Worm (Caenorhabditis elegans) whole organism, young adult: ENCODE data around the gene esyt-2.
A peak's percentile ranks its signal among the peaks of the same experiment; 100 is the strongest.

Experiments used
- B0019.2 ChIP-seq: fragments of 200-800 bp; sonication (Bioruptor generic); conservative IDR thresholded peaks from 2 replicates; pipeline ENCODE4 v1.3.6; 2022; ENCODE audit warnings: missing genetic modification reagents, missing genetic modification characterization, missing compliant biosample characterization
- B0336.3 ChIP-seq: fragments of 200-800 bp; sonication (Bioruptor generic); IDR thresholded peaks from 2 replicates; pipeline ENCODE4 v1.3.6; 2022; ENCODE audit warnings: missing genetic modification characterization, missing compliant biosample characterization
- ama-1 ChIP-seq, 3 experiments: fragments of 150-350 bp in 1 of 3; sonication (generic microtip) in 2 of 3; optimal IDR thresholded peaks; 2 replicates each; lab custom pipeline; 2014 to 2018; ENCODE audit warnings: missing biosample characterization in 2 of 3, missing genetic modification characterization in 2 of 3, missing genetic modification reagents in 2 of 3
- ets-4 ChIP-seq: fragments of 200-800 bp; sonication (Bioruptor generic); optimal IDR thresholded peaks from 2 replicates; lab custom pipeline; 2018; ENCODE audit warnings: mild to moderate bottlenecking, missing genetic modification characterization, missing compliant biosample characterization
- lin-26 ChIP-seq: fragments of 200-800 bp; sonication (Bioruptor generic); IDR thresholded peaks from 2 replicates; pipeline ENCODE4 v1.3.6; 2022; ENCODE audit warnings: missing genetic modification reagents, missing genetic modification characterization, missing compliant biosample characterization
- lin-54 ChIP-seq: fragments of 200-800 bp; sonication (Bioruptor generic); optimal IDR thresholded peaks from 2 replicates; lab custom pipeline; 2018; ENCODE audit warnings: mild to moderate bottlenecking, missing genetic modification characterization, missing compliant biosample characterization
- madf-8 ChIP-seq: fragments of 200-800 bp; sonication (Bioruptor generic); conservative IDR thresholded peaks from 2 replicates; pipeline ENCODE4 v1.3.6; 2022; ENCODE audit warnings: missing genetic modification reagents, missing genetic modification characterization, missing compliant biosample characterization
- mxl-1 ChIP-seq: sonication (generic microtip); optimal IDR thresholded peaks from 2 replicates; lab custom pipeline; 2016; ENCODE audit warnings: missing genetic modification characterization, missing compliant biosample characterization
- pha-4 ChIP-seq: fragments of 150-350 bp; sonication (generic microtip); optimal IDR thresholded peaks from 2 replicates; lab custom pipeline; 2014; ENCODE audit warnings: missing biosample characterization, missing genetic modification reagents, missing genetic modification characterization
- sea-2 ChIP-seq: fragments of 200-800 bp; sonication (Bioruptor generic); IDR thresholded peaks from 2 replicates; pipeline ENCODE4 v1.3.6; 2022; ENCODE audit warnings: missing genetic modification characterization, missing compliant biosample characterization
- snpc-1.1 ChIP-seq: sonication (generic microtip); optimal IDR thresholded peaks from 2 replicates; lab custom pipeline; 2017; ENCODE audit warnings: missing genetic modification characterization, mild to moderate bottlenecking, missing compliant biosample characterization, antibody characterized with exemption, moderate library complexity, missing genotype, missing genetic modification reagents; ENCODE audit not compliant: insufficient read depth
- ztf-18 ChIP-seq: sonication (generic microtip); optimal IDR thresholded peaks from 2 replicates; lab custom pipeline; 2016; ENCODE audit warnings: missing genotype, mild to moderate bottlenecking, missing genetic modification characterization, missing compliant biosample characterization

DNA sequence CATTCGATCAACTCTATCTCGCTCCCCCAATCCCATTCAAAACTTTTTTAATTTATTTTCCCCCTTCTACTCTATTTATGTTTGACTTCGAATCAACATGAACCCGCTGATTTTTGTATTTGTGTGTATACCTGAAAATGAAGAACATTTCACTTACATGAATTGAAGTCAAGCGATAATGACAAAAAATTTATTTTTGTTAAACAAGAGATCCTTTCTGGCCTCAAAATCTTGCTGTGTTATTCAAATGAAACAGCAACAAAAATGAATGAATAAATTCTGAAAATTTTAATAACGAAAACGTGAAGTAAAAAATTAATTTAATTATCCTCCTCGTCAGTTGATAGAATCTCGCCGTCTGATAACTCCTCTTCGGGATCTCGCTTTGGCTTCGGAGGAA is 28.3 kb downstream of the esyt-2 start:
- TF ChIP-seq mxl-1 (tag; lab: Kevin White, UChicago) (no peak), snpc-1.1 (tag; lab: Kevin White, UChicago) (peak; percentile 56), ama-1 (optimal IDR thresholded peaks at IDR 0.05; lab: Kevin White, UChicago) (no peak), ama-1 (GFP tag; optimal IDR thresholded peaks at IDR 0.05; lab: Kevin White, UChicago) (peak; percentile 53 to 65), sea-2 (GFP tag; lab: Robert Waterston, UW) (no peak), B0336.3 (GFP tag; lab: Robert Waterston, UW) (peak; percentile 73), lin-26 (GFP tag; lab: Robert Waterston, UW) (peak; percentile 68), madf-8 (no peak), ztf-18 (tag; lab: Kevin White, UChicago) (peak; percentile 12), lin-54 (GFP tag; lab: Kevin White, UChicago) (peak; percentile 46), pha-4 (tag; lab: Kevin White, UChicago) (no peak), ets-4 (GFP tag; lab: Kevin White, UChicago) (no peak), B0019.2 (GFP tag; lab: Robert Waterston, UW) (no peak)
